Worm (Caenorhabditis elegans) whole organism, late embryonic: ENCODE data around the gene ceh-82.

ENCODE experiments used
- C38D4.7 ChIP-seq: fragments of 200-800 bp; sonication (Bioruptor generic); optimal IDR thresholded peaks from 2 replicates; lab custom pipeline; 2018; ENCODE audit warnings: mild to moderate bottlenecking, missing genetic modification characterization, moderate library complexity, missing compliant biosample characterization
- F13H6.1 ChIP-seq: sonication (generic microtip); optimal IDR thresholded peaks from 2 replicates; lab custom pipeline; 2016; ENCODE audit warnings: missing genetic modification characterization, missing compliant biosample characterization
- K09A11.1 ChIP-seq: sonication (generic microtip); optimal IDR thresholded peaks from 2 replicates; lab custom pipeline; 2017; ENCODE audit warnings: antibody characterized with exemption, mild to moderate bottlenecking, missing genetic modification characterization, missing compliant biosample characterization; ENCODE audit not compliant: insufficient read depth
- T23F11.4 ChIP-seq: fragments of 200-800 bp; sonication (Bioruptor generic); optimal IDR thresholded peaks from 2 replicates; lab custom pipeline; 2018; ENCODE audit warnings: mild to moderate bottlenecking, missing genetic modification characterization, missing compliant biosample characterization
- ahr-1 ChIP-seq: sonication (generic microtip); optimal IDR thresholded peaks from 2 replicates; lab custom pipeline; 2016; ENCODE audit warnings: missing genetic modification characterization, missing compliant biosample characterization
- ama-1 ChIP-seq: fragments of 150-350 bp; optimal IDR thresholded peaks from 2 replicates; lab custom pipeline; 2014
- ceh-14 ChIP-seq: sonication (generic microtip); optimal IDR thresholded peaks from 2 replicates; lab custom pipeline; 2016; ENCODE audit warnings: missing genotype, missing genetic modification characterization, missing compliant biosample characterization
- ceh-18 ChIP-seq: sonication (generic microtip); optimal IDR thresholded peaks from 2 replicates; lab custom pipeline; 2016; ENCODE audit warnings: missing genetic modification characterization, missing compliant biosample characterization
- ceh-19 ChIP-seq: fragments of 200-800 bp; sonication (Bioruptor generic); optimal IDR thresholded peaks from 2 replicates; lab custom pipeline; 2018; ENCODE audit warnings: mild to moderate bottlenecking, missing genetic modification characterization, missing compliant biosample characterization
- ceh-2 ChIP-seq: sonication (generic microtip); optimal IDR thresholded peaks from 2 replicates; lab custom pipeline; 2016; ENCODE audit warnings: missing genotype, missing genetic modification characterization, missing compliant biosample characterization
- ceh-22 ChIP-seq: sonication (generic microtip); optimal IDR thresholded peaks from 2 replicates; lab custom pipeline; 2017; ENCODE audit warnings: missing biosample characterization, missing genetic modification characterization
- ceh-24 ChIP-seq: sonication (generic microtip); optimal IDR thresholded peaks from 2 replicates; lab custom pipeline; 2016; ENCODE audit warnings: mild to moderate bottlenecking, missing genetic modification characterization, missing compliant biosample characterization
- ceh-45 ChIP-seq: fragments of 200-800 bp; sonication (Bioruptor generic); IDR thresholded peaks from 2 replicates; pipeline ENCODE4 v1.3.6; 2022; ENCODE audit warnings: missing genetic modification reagents, missing genetic modification characterization, missing compliant biosample characterization
- ceh-48 ChIP-seq: sonication (generic microtip); optimal IDR thresholded peaks from 2 replicates; lab custom pipeline; 2016; ENCODE audit warnings: missing genetic modification characterization, inconsistent platforms, missing compliant biosample characterization
- ceh-6 ChIP-seq: fragments of 200-800 bp; sonication (Bioruptor generic); optimal IDR thresholded peaks from 2 replicates; lab custom pipeline; 2018; ENCODE audit warnings: mild to moderate bottlenecking, missing genetic modification characterization, missing compliant biosample characterization
- ceh-9 ChIP-seq: sonication (generic microtip); optimal IDR thresholded peaks from 2 replicates; lab custom pipeline; 2016; ENCODE audit warnings: mild to moderate bottlenecking, missing genetic modification characterization, inconsistent platforms, missing compliant biosample characterization
- che-1 ChIP-seq: sonication (generic microtip); optimal IDR thresholded peaks from 2 replicates; lab custom pipeline; 2016; ENCODE audit warnings: mild to moderate bottlenecking, missing genetic modification characterization, missing compliant biosample characterization
- dmd-4 ChIP-seq: sonication (generic microtip); optimal IDR thresholded peaks from 2 replicates; lab custom pipeline; 2016; ENCODE audit warnings: borderline replicate concordance, missing genetic modification characterization, missing compliant biosample characterization
- eyg-1 ChIP-seq: sonication (generic microtip); optimal IDR thresholded peaks from 2 replicates; lab custom pipeline; 2016; ENCODE audit warnings: missing genotype, missing genetic modification characterization, missing compliant biosample characterization
- fax-1 ChIP-seq: sonication (generic microtip); optimal IDR thresholded peaks from 2 replicates; lab custom pipeline; 2016; ENCODE audit warnings: missing genotype, missing genetic modification characterization, missing compliant biosample characterization
- fkh-10 ChIP-seq: fragments of 150-350 bp; optimal IDR thresholded peaks from 2 replicates; lab custom pipeline; 2014; ENCODE audit warnings: missing biosample characterization, missing genetic modification reagents, missing genetic modification characterization
- gmeb-2 ChIP-seq: sonication (generic microtip); optimal IDR thresholded peaks from 2 replicates; lab custom pipeline; 2016; ENCODE audit warnings: missing genetic modification characterization, inconsistent platforms, missing compliant biosample characterization
- hlh-13 ChIP-seq: fragments of 200-800 bp; sonication (Bioruptor generic); optimal IDR thresholded peaks from 2 replicates; lab custom pipeline; 2018; ENCODE audit warnings: mild to moderate bottlenecking, missing genetic modification characterization, missing compliant biosample characterization
- hlh-15 ChIP-seq: sonication (generic microtip); optimal IDR thresholded peaks from 2 replicates; lab custom pipeline; 2016; ENCODE audit warnings: missing genetic modification characterization, missing compliant biosample characterization
- madf-2 ChIP-seq: sonication (generic microtip); optimal IDR thresholded peaks from 2 replicates; lab custom pipeline; 2017; ENCODE audit warnings: missing genetic modification characterization, missing compliant biosample characterization
- mec-3 ChIP-seq: sonication (generic microtip); optimal IDR thresholded peaks from 2 replicates; lab custom pipeline; 2016; ENCODE audit warnings: borderline replicate concordance, missing genetic modification characterization, missing compliant biosample characterization
- nfya-1 ChIP-seq: sonication (generic microtip); optimal IDR thresholded peaks from 2 replicates; lab custom pipeline; 2017; ENCODE audit warnings: missing genetic modification characterization, mild to moderate bottlenecking, missing compliant biosample characterization, antibody characterized with exemption, moderate library complexity
- nhr-11 ChIP-seq: fragments of 150-350 bp; optimal IDR thresholded peaks from 2 replicates; lab custom pipeline; 2014; ENCODE audit warnings: missing biosample characterization, missing genetic modification characterization
- odd-2 ChIP-seq: sonication (generic microtip); optimal IDR thresholded peaks from 2 replicates; lab custom pipeline; 2017; ENCODE audit warnings: antibody characterized with exemption, mild to moderate bottlenecking, missing genetic modification characterization, missing compliant biosample characterization
- pat-9 ChIP-seq: fragments of 200-800 bp; sonication (Bioruptor generic); optimal IDR thresholded peaks from 2 replicates; lab custom pipeline; 2018; ENCODE audit warnings: mild to moderate bottlenecking, missing genetic modification characterization, moderate library complexity, missing compliant biosample characterization
- pha-2 ChIP-seq: sonication (generic microtip); optimal IDR thresholded peaks from 2 replicates; lab custom pipeline; 2017; ENCODE audit warnings: mild to moderate bottlenecking, missing genetic modification characterization, missing compliant biosample characterization
- pqm-1 ChIP-seq: sonication (generic microtip); optimal IDR thresholded peaks from 2 replicates; lab custom pipeline; 2016; ENCODE audit warnings: missing genetic modification characterization, missing compliant biosample characterization
- rnt-1 ChIP-seq: sonication (generic microtip); optimal IDR thresholded peaks from 2 replicates; lab custom pipeline; 2016; ENCODE audit warnings: missing genetic modification characterization, missing compliant biosample characterization
- sdc-2 ChIP-seq: sonication (generic microtip); optimal IDR thresholded peaks from 2 replicates; lab custom pipeline; 2016; ENCODE audit warnings: missing genotype, missing genetic modification characterization, missing compliant biosample characterization
- sox-2 ChIP-seq: fragments of 200-800 bp; sonication (Bioruptor generic); IDR thresholded peaks from 2 replicates; pipeline ENCODE4 v1.3.6; 2022; ENCODE audit warnings: missing genetic modification reagents, missing genetic modification characterization, missing compliant biosample characterization
- syd-9 ChIP-seq: sonication (generic microtip); optimal IDR thresholded peaks from 2 replicates; lab custom pipeline; 2016; ENCODE audit warnings: mild to moderate bottlenecking, missing genetic modification characterization, moderate library complexity, missing compliant biosample characterization
- tbx-7 ChIP-seq: sonication (generic microtip); optimal IDR thresholded peaks from 2 replicates; lab custom pipeline; 2016; ENCODE audit warnings: missing genotype, missing genetic modification characterization, missing compliant biosample characterization
- unc-42 ChIP-seq: sonication (generic microtip); optimal IDR thresholded peaks from 2 replicates; lab custom pipeline; 2016; ENCODE audit warnings: missing genotype, missing genetic modification characterization, missing compliant biosample characterization
- ztf-16 ChIP-seq: sonication (generic microtip); optimal IDR thresholded peaks from 2 replicates; lab custom pipeline; 2017; ENCODE audit warnings: missing genetic modification characterization, missing compliant biosample characterization

Gene ceh-82

ce11 chrII:1692827-1693226 is 39.2 kb upstream of the ceh-82 start, which contains the start of gene fbxc-21:
Gene fbxc-21 (minus strand): TSS chrII:1692927.
- no peak for TF ChIP-seq fax-1 (tag; lab: Kevin White, UChicago)
- TF ChIP-seq sox-2 (GFP tag; lab: Robert Waterston, UW): no peak
- TF ChIP-seq ceh-22: no peak
- no peak for TF ChIP-seq T23F11.4
- no peak for TF ChIP-seq nhr-11 (tag; lab: Kevin White, UChicago)
- no peak for TF ChIP-seq sdc-2
- no peak for TF ChIP-seq ahr-1 (tag; lab: Kevin White, UChicago)
- no peak for TF ChIP-seq ceh-6 (GFP tag; lab: Kevin White, UChicago)
- TF ChIP-seq pqm-1 (tag; lab: Kevin White, UChicago): no peak
- TF ChIP-seq hlh-13 (GFP tag; lab: Kevin White, UChicago): no peak
- TF ChIP-seq nfya-1 (tag; lab: Kevin White, UChicago): no peak
- no peak for TF ChIP-seq ceh-24 (tag; lab: Kevin White, UChicago)
- no peak for TF ChIP-seq dmd-4 (tag; lab: Kevin White, UChicago)

ce11 chrII:1694530-1694929 is 37.5 kb upstream of the ceh-82 start, which contains the start of gene fbxc-26:
Gene fbxc-26 (minus strand): TSS chrII:1694630.
- TF ChIP-seq ama-1 (lab: Kevin White, UChicago): no peak
- TF ChIP-seq rnt-1 (tag; lab: Kevin White, UChicago): no peak
- TF ChIP-seq fax-1 (tag; lab: Kevin White, UChicago): no peak
- TF ChIP-seq T23F11.4: no peak
- TF ChIP-seq K09A11.1 (tag; lab: Kevin White, UChicago): no peak
- no peak for TF ChIP-seq ceh-9 (tag; lab: Kevin White, UChicago)
- TF ChIP-seq hlh-15 (tag; lab: Kevin White, UChicago): no peak
- no peak for TF ChIP-seq pha-2 (tag; lab: Kevin White, UChicago)
- no peak for TF ChIP-seq ceh-2 (tag; lab: Kevin White, UChicago)

- TF ChIP-seq gmeb-2 (tag; lab: Kevin White, UChicago) (no peak), ceh-48 (tag; lab: Kevin White, UChicago) (no peak), ceh-14 (tag; lab: Kevin White, UChicago) (no peak), fkh-10 (GFP tag; lab: Kevin White, UChicago) (no peak)
These were observed 36.2 kb upstream of the ceh-82 start, which contains the start of gene F58E1.13 for ce11 chrII:1695861-1696260. Gene F58E1.13 (minus strand): TSS chrII:1695872.

DNA sequence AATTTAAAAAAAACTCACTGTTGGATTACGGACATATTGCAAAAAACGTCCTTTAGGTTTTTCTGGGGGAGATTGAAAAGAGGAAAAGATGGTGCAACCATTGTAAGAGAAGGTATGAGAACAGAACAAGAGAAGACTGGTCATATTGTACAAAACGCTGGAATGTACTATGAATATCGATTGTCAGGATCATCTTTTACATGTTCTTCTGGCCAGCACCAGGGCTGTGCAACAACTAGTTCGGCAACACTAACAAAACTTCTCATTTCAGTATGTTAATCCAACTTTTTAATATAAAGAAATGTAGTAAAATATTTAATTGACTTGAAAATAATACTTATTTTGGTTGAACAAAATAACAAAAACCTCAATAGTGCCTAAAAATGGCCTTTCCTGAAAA is 28.7 kb upstream of the ceh-82 start, which contains the start of gene fbxb-47:
TSS of gene fbxb-47 (minus strand) at position 101 of the 400 bp plus-strand sequence.
- TF ChIP-seq madf-2: no peak
- no peak for TF ChIP-seq ceh-6 (GFP tag; lab: Kevin White, UChicago)
- no peak for TF ChIP-seq che-1 (tag; lab: Kevin White, UChicago)
- TF ChIP-seq ceh-19 (GFP tag; lab: Kevin White, UChicago): no peak
- no peak for TF ChIP-seq C38D4.7 (GFP tag; lab: Kevin White, UChicago)
- no peak for TF ChIP-seq mec-3 (tag; lab: Kevin White, UChicago)
- TF ChIP-seq syd-9 (tag; lab: Kevin White, UChicago): no peak
- TF ChIP-seq unc-42 (tag; lab: Kevin White, UChicago): no peak
- no peak for TF ChIP-seq ceh-48 (tag; lab: Kevin White, UChicago)
- no peak for TF ChIP-seq K09A11.1 (tag; lab: Kevin White, UChicago)
- TF ChIP-seq ceh-2 (tag; lab: Kevin White, UChicago): no peak
- no peak for TF ChIP-seq ceh-45 (GFP tag; lab: Robert Waterston, UW)
- TF ChIP-seq pat-9 (tag; lab: Kevin White, UChicago): no peak

DNA sequence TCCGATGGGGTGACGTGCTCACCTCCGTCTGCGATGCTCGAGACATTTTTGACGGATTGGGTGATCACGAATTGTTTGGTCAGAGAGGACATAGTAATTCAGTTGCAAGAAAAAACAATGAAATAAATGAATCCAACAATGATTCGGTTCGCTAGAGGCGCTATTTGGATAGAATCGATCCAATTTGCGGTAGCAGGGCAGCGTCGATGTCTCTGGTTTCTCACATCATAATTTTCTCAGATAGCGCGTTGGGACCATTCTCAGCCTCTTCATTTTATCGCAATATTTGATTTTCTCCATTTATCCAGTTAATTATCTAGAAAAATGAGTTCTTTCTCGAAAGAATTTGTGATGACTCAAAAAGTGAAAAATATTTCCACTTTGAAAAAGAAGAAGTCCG is 25.6 kb upstream of the ceh-82 start, which contains the start of gene sdz-18:
TSS of gene sdz-18 (minus strand) at position 101 of the 400 bp plus-strand sequence.
- TF ChIP-seq unc-42 (tag; lab: Kevin White, UChicago) (no peak), dmd-4 (tag; lab: Kevin White, UChicago) (no peak), odd-2 (no peak), ceh-14 (tag; lab: Kevin White, UChicago) (no peak), eyg-1 (no peak), ceh-18 (no peak), fkh-10 (GFP tag; lab: Kevin White, UChicago) (no peak), tbx-7 (tag; lab: Kevin White, UChicago) (no peak), ztf-16 (tag; lab: Kevin White, UChicago) (no peak), pha-2 (tag; lab: Kevin White, UChicago) (no peak), F13H6.1 (no peak)
